Worm (Caenorhabditis elegans) whole organism, late embryonic: ENCODE data around the gene lido-18.
"Not testable (repeated sequence)": the region's sequence is repeated elsewhere in the genome, so short reads cannot be mapped to it uniquely, and the experiment has no call there.

Experiments used
- ceh-14 ChIP-seq: sonication (generic microtip); optimal IDR thresholded peaks from 2 replicates; lab custom pipeline; 2016; ENCODE audit warnings: missing genotype, missing genetic modification characterization, missing compliant biosample characterization
- che-1 ChIP-seq: sonication (generic microtip); optimal IDR thresholded peaks from 2 replicates; lab custom pipeline; 2016; ENCODE audit warnings: mild to moderate bottlenecking, missing genetic modification characterization, missing compliant biosample characterization
- hlh-15 ChIP-seq: sonication (generic microtip); optimal IDR thresholded peaks from 2 replicates; lab custom pipeline; 2016; ENCODE audit warnings: missing genetic modification characterization, missing compliant biosample characterization
- madf-2 ChIP-seq: sonication (generic microtip); optimal IDR thresholded peaks from 2 replicates; lab custom pipeline; 2017; ENCODE audit warnings: missing genetic modification characterization, missing compliant biosample characterization
- nfya-1 ChIP-seq: sonication (generic microtip); optimal IDR thresholded peaks from 2 replicates; lab custom pipeline; 2017; ENCODE audit warnings: missing genetic modification characterization, mild to moderate bottlenecking, missing compliant biosample characterization, antibody characterized with exemption, moderate library complexity
- nhr-11 ChIP-seq: fragments of 150-350 bp; optimal IDR thresholded peaks from 2 replicates; lab custom pipeline; 2014; ENCODE audit warnings: missing biosample characterization, missing genetic modification characterization
- sox-4 ChIP-seq: sonication (generic microtip); optimal IDR thresholded peaks from 2 replicates; lab custom pipeline; 2017; ENCODE audit warnings: mild to moderate bottlenecking, missing genetic modification characterization, inconsistent platforms, missing compliant biosample characterization
- unc-86 ChIP-seq: sonication (generic microtip); optimal IDR thresholded peaks from 2 replicates; lab custom pipeline; 2016; ENCODE audit warnings: missing genetic modification characterization, missing compliant biosample characterization

ce11 chrIII:7708815-7709214 is 46.7 kb downstream of the lido-18 start:
- TF ChIP-seq che-1 (tag; lab: Kevin White, UChicago); nhr-11 (tag; lab: Kevin White, UChicago); hlh-15 (tag; lab: Kevin White, UChicago); madf-2 (tag; lab: Kevin White, UChicago); nfya-1 (tag; lab: Kevin White, UChicago); unc-86; sox-4: not testable (repeated sequence)
- peak; percentile 42 for TF ChIP-seq ceh-14 (tag; lab: Kevin White, UChicago)
